Worm (Caenorhabditis elegans) whole organism, young adult: ENCODE results near the gene ZK105.6.

Experiments used
- C06A6.2 ChIP-seq: fragments of 200-800 bp; sonication (Bioruptor generic); conservative IDR thresholded peaks from 2 replicates; pipeline ENCODE4 v1.3.6; 2022; ENCODE audit warnings: missing genetic modification characterization, missing compliant biosample characterization
- D2030.7 ChIP-seq: fragments of 200-800 bp; sonication (Bioruptor generic); IDR thresholded peaks from 2 replicates; pipeline ENCODE4 v1.3.6; 2022; ENCODE audit warnings: missing genetic modification reagents, missing genetic modification characterization, missing compliant biosample characterization
- F23B12.7 ChIP-seq: sonication (generic microtip); optimal IDR thresholded peaks from 2 replicates; lab custom pipeline; 2017; ENCODE audit warnings: missing genetic modification characterization, mild to moderate bottlenecking, missing compliant biosample characterization, antibody characterized with exemption, moderate library complexity; ENCODE audit not compliant: insufficient read depth
- F33H1.4 ChIP-seq: fragments of 200-800 bp; sonication (Bioruptor generic); IDR thresholded peaks from 2 replicates; pipeline ENCODE4 v1.3.6; 2022; ENCODE audit warnings: missing genetic modification reagents, missing genetic modification characterization, missing compliant biosample characterization
- F37B4.10 ChIP-seq: fragments of 200-800 bp; sonication (Bioruptor generic); IDR thresholded peaks from 2 replicates; pipeline ENCODE4 v1.3.6; 2022; ENCODE audit warnings: missing genetic modification characterization, missing compliant biosample characterization
- F57A8.1 ChIP-seq: fragments of 200-800 bp; sonication (Bioruptor generic); optimal IDR thresholded peaks from 2 replicates; lab custom pipeline; 2018; ENCODE audit warnings: mild to moderate bottlenecking, missing genetic modification characterization, moderate library complexity, missing compliant biosample characterization
- T07F8.4 ChIP-seq: sonication (generic microtip); optimal IDR thresholded peaks from 2 replicates; lab custom pipeline; 2016; ENCODE audit warnings: mild to moderate bottlenecking, missing genetic modification characterization, moderate library complexity, missing compliant biosample characterization
- Y53F4B.3 ChIP-seq: fragments of 200-800 bp; sonication (Bioruptor generic); IDR thresholded peaks from 2 replicates; pipeline ENCODE4 v1.3.6; 2022; ENCODE audit warnings: missing genetic modification reagents, missing genetic modification characterization, missing compliant biosample characterization
- Y95B8A.8 ChIP-seq: fragments of 200-800 bp; sonication (Bioruptor generic); IDR thresholded peaks from 2 replicates; pipeline ENCODE4 v1.3.6; 2022; ENCODE audit warnings: missing genetic modification reagents, missing genetic modification characterization, missing compliant biosample characterization
- ama-1 ChIP-seq, 3 experiments: fragments of 150-350 bp in 1 of 3; sonication (generic microtip) in 2 of 3; optimal IDR thresholded peaks; 2 replicates each; lab custom pipeline; 2014 to 2018; ENCODE audit warnings: missing biosample characterization in 2 of 3, missing genetic modification characterization in 2 of 3, missing genetic modification reagents in 2 of 3
- atf-7 ChIP-seq: sonication (generic microtip); optimal IDR thresholded peaks from 2 replicates; lab custom pipeline; 2017; ENCODE audit warnings: mild to moderate bottlenecking, missing genetic modification characterization, missing compliant biosample characterization
- attf-5 ChIP-seq: fragments of 200-800 bp; sonication (Bioruptor generic); optimal IDR thresholded peaks from 2 replicates; lab custom pipeline; 2018; ENCODE audit warnings: mild to moderate bottlenecking, missing genetic modification characterization, missing compliant biosample characterization
- attf-6 ChIP-seq: fragments of 200-800 bp; sonication (Bioruptor generic); IDR thresholded peaks from 2 replicates; pipeline ENCODE4 v1.3.6; 2022; ENCODE audit warnings: missing genetic modification reagents, missing genetic modification characterization, missing compliant biosample characterization
- cebp-1 ChIP-seq, 2 experiments: fragments of 200-800 bp in 1 of 2; sonication (Bioruptor generic) in 1 of 2; sonication (generic microtip) in 1 of 2; IDR thresholded peaks in 1 of 2; optimal IDR thresholded peaks in 1 of 2; 2 replicates each; pipeline versions ENCODE4 v1.3.6 to Lab custom; 2017 to 2022; ENCODE audit warnings: missing compliant biosample characterization in 2 of 2, missing genetic modification characterization in 2 of 2, mild to moderate bottlenecking in 1 of 2, missing genetic modification reagents in 1 of 2, moderate library complexity in 1 of 2
- ceh-27 ChIP-seq: fragments of 200-800 bp; sonication (Bioruptor generic); optimal IDR thresholded peaks from 2 replicates; lab custom pipeline; 2018; ENCODE audit warnings: mild to moderate bottlenecking, missing genetic modification characterization, moderate library complexity, missing compliant biosample characterization
- ceh-91 ChIP-seq: fragments of 200-800 bp; sonication (Bioruptor generic); IDR thresholded peaks from 2 replicates; pipeline ENCODE4 v1.3.6; 2022; ENCODE audit warnings: missing genetic modification reagents, missing genetic modification characterization, missing compliant biosample characterization
- chd-7 ChIP-seq: sonication (generic microtip); optimal IDR thresholded peaks from 2 replicates; lab custom pipeline; 2016; ENCODE audit warnings: mild to moderate bottlenecking, missing genetic modification characterization, moderate library complexity, missing compliant biosample characterization
- dpff-1 ChIP-seq: sonication (generic microtip); optimal IDR thresholded peaks from 2 replicates; lab custom pipeline; 2017; ENCODE audit warnings: mild to moderate bottlenecking, missing genetic modification characterization, missing compliant biosample characterization
- egrh-3 ChIP-seq: fragments of 200-800 bp; sonication (Bioruptor generic); IDR thresholded peaks from 2 replicates; pipeline ENCODE4 v1.3.6; 2022; ENCODE audit warnings: missing genetic modification reagents, missing genetic modification characterization, missing compliant biosample characterization
- fkh-3 ChIP-seq: sonication (generic microtip); optimal IDR thresholded peaks from 2 replicates; lab custom pipeline; 2016; ENCODE audit warnings: mild to moderate bottlenecking, missing genetic modification characterization, missing compliant biosample characterization
- gei-17 ChIP-seq: fragments of 200-800 bp; sonication (Bioruptor generic); optimal IDR thresholded peaks from 2 replicates; lab custom pipeline; 2018; ENCODE audit warnings: mild to moderate bottlenecking, missing genetic modification characterization, missing compliant biosample characterization
- lag-1 ChIP-seq: fragments of 200-800 bp; sonication (Bioruptor generic); IDR thresholded peaks from 2 replicates; pipeline ENCODE4 v1.3.6; 2022; ENCODE audit warnings: missing genetic modification reagents, missing genetic modification characterization, missing compliant biosample characterization
- lin-35 ChIP-seq, 3 experiments: fragments of 150-350 bp in 2 of 3; sonication (generic microtip) in 1 of 3; optimal IDR thresholded peaks; 2 replicates each; lab custom pipeline; 2014 to 2018; ENCODE audit warnings: missing biosample characterization in 3 of 3, missing genetic modification characterization in 3 of 3, missing genetic modification reagents in 3 of 3
- lsl-1 ChIP-seq: fragments of 200-800 bp; sonication (Bioruptor generic); optimal IDR thresholded peaks from 2 replicates; lab custom pipeline; 2018; ENCODE audit warnings: mild to moderate bottlenecking, missing genetic modification characterization, moderate library complexity, missing compliant biosample characterization
- mes-4 ChIP-seq: sonication (generic microtip); optimal IDR thresholded peaks from 2 replicates; lab custom pipeline; 2016; ENCODE audit warnings: missing genotype, missing genetic modification characterization, missing compliant biosample characterization
- nfyb-1 ChIP-seq: fragments of 200-800 bp; sonication (Bioruptor generic); IDR thresholded peaks from 2 replicates; pipeline ENCODE4 v1.3.6; 2022; ENCODE audit warnings: missing genetic modification reagents, missing genetic modification characterization, missing compliant biosample characterization
- rec-8 ChIP-seq, 2 experiments: sonication (generic microtip); optimal IDR thresholded peaks; 2 replicates each; lab custom pipeline; 2016; ENCODE audit warnings: mild to moderate bottlenecking in 2 of 2, missing genetic modification characterization in 2 of 2, missing genetic modification reagents in 2 of 2, missing genotype in 2 of 2, missing biosample characterization in 1 of 2, missing compliant biosample characterization in 1 of 2, moderate library complexity in 1 of 2
- snpc-1.3 ChIP-seq: sonication (generic microtip); optimal IDR thresholded peaks from 2 replicates; lab custom pipeline; 2017; ENCODE audit warnings: missing genetic modification characterization, mild to moderate bottlenecking, missing compliant biosample characterization, antibody characterized with exemption, moderate library complexity, missing genotype, missing genetic modification reagents; ENCODE audit not compliant: insufficient read depth
- snpc-4 ChIP-seq, 5 experiments: fragments of 150-350 bp in 1 of 5; sonication (generic microtip) in 4 of 5; optimal IDR thresholded peaks; 2 replicates each; lab custom pipeline; 2014 to 2018; ENCODE audit warnings: missing genetic modification characterization in 5 of 5, missing biosample characterization in 3 of 5, antibody characterized with exemption in 2 of 5, mild to moderate bottlenecking in 2 of 5, missing compliant biosample characterization in 2 of 5, missing genotype in 2 of 5, moderate library complexity in 2 of 5, missing genetic modification reagents in 1 of 5
- tlf-1 ChIP-seq: fragments of 200-800 bp; sonication (Bioruptor generic); optimal IDR thresholded peaks from 2 replicates; lab custom pipeline; 2018; ENCODE audit warnings: mild to moderate bottlenecking, missing genetic modification characterization, missing compliant biosample characterization
- unc-62 ChIP-seq: fragments of 150-350 bp; optimal IDR thresholded peaks from 2 replicates; lab custom pipeline; 2014; ENCODE audit warnings: missing biosample characterization, missing genetic modification reagents, missing genetic modification characterization
- xnd-1 ChIP-seq: sonication (generic microtip); optimal IDR thresholded peaks from 2 replicates; lab custom pipeline; 2016; ENCODE audit warnings: missing genotype, missing genetic modification reagents, missing genetic modification characterization, missing compliant biosample characterization

The ZK105.6 gene

DNA sequence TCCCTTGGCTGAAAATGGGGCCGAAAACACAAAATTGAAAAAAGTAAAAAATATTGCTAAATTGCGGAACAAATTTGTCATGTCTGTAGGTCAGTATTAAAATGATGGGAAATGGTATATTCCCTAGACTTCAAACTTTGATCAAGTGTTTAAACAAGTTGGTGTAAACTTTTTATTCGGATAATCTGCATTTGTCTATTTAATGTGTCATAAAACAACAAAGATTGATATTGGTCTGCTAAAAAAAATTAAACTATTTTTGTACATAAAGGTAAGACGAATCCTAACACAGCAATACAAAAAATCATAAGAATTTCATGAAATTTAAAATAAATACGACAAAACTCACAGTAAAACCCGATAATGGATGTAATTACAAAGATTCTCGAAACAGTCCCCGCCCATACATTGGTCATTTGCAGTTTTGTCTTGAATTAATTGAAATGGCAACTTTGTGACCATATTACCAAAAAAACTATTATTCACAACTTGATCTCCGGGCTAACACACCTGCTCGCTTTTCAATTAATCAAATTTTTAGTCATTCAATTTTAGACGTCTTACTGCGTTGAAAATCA lies at the start of gene ZK105.6, which contains the start of gene ZK105.8:
Gene ZK105.6, minus strand, starts transcription at position 101 of the 578 bp plus-strand sequence.
Gene ZK105.8, plus strand, starts transcription at position 528 of the 578 bp plus-strand sequence.
- no peak for TF ChIP-seq ceh-91 (GFP tag; lab: Robert Waterston, UW)
- TF ChIP-seq rec-8 (tag; optimal IDR thresholded peaks at IDR 0.05; lab: Kevin White, UChicago), result no peak
- TF ChIP-seq egrh-3 (GFP tag; lab: Robert Waterston, UW), result no peak
- no peak for TF ChIP-seq mes-4
- no peak for TF ChIP-seq unc-62 (GFP tag; lab: Kevin White, UChicago)
- TF ChIP-seq fkh-3, result no peak
- TF ChIP-seq F37B4.10 (GFP tag; lab: Robert Waterston, UW), result no peak
- no peak for TF ChIP-seq D2030.7 (GFP tag; lab: Robert Waterston, UW)
- TF ChIP-seq Y53F4B.3 (GFP tag; lab: Robert Waterston, UW), result no peak
- TF ChIP-seq snpc-1.3 (tag; lab: Kevin White, UChicago), result no peak

DNA sequence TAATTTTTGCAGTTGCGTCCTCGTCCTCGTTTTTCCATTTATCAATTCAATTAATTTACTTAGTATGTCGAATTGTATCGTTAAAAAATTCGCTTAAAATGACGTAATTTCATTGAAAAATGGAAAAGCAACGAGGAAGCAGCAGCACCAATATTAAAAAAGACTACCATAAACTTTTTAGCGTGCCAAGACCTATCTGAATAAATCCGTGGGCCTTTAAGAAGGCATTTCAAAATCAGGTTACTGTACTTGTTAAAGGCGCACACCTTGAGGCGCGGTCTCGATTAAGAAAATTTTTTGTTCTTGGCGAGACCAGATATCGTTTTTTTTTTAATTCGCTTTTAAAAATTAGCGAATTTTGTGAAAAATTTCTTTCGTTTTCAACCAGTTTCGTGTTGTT lies 49.8 kb upstream of the ZK105.6 start:
- TF ChIP-seq cebp-1 (GFP tag; IDR thresholded peaks at IDR 0.05; lab: Robert Waterston, UW), result no peak
- no peak for TF ChIP-seq cebp-1 (tag; optimal IDR thresholded peaks at IDR 0.05; lab: Kevin White, UChicago)
- TF ChIP-seq attf-6 (GFP tag; lab: Robert Waterston, UW), result no peak
- no peak for TF ChIP-seq Y95B8A.8 (GFP tag; lab: Robert Waterston, UW)
- peak; percentile 71 for TF ChIP-seq lsl-1 (GFP tag; lab: Kevin White, UChicago)
- TF ChIP-seq snpc-4 (GFP tag; optimal IDR thresholded peaks at IDR 0.05; lab: Kevin White, UChicago), result no peak
- TF ChIP-seq snpc-4 (tag; optimal IDR thresholded peaks at IDR 0.05; lab: Kevin White, UChicago), result no peak
- no peak for TF ChIP-seq ceh-91 (GFP tag; lab: Robert Waterston, UW)
- TF ChIP-seq F23B12.7, result no peak
- TF ChIP-seq F57A8.1 (GFP tag; lab: Kevin White, UChicago), result no peak
- no peak for TF ChIP-seq lin-35 (GFP tag; optimal IDR thresholded peaks at IDR 0.05; lab: Kevin White, UChicago)
- TF ChIP-seq T07F8.4 (tag; lab: Kevin White, UChicago), result no peak
- no peak for TF ChIP-seq nfyb-1 (GFP tag; lab: Robert Waterston, UW)
- TF ChIP-seq ceh-27 (GFP tag; lab: Kevin White, UChicago), result no peak
- no peak for TF ChIP-seq tlf-1 (GFP tag; lab: Kevin White, UChicago)
- TF ChIP-seq dpff-1 (tag; lab: Kevin White, UChicago), result no peak
- no peak for TF ChIP-seq gei-17
- no peak for TF ChIP-seq ama-1 (optimal IDR thresholded peaks at IDR 0.05; lab: Kevin White, UChicago)
- TF ChIP-seq ama-1 (GFP tag; optimal IDR thresholded peaks at IDR 0.05; lab: Kevin White, UChicago), result no peak
- no peak for TF ChIP-seq lag-1
- no peak for TF ChIP-seq attf-5 (GFP tag; lab: Kevin White, UChicago)
- TF ChIP-seq atf-7 (tag; lab: Kevin White, UChicago), result no peak
- peak; percentile 20 for TF ChIP-seq xnd-1 (tag; lab: Kevin White, UChicago)
- TF ChIP-seq C06A6.2 (GFP tag; lab: Robert Waterston, UW), result no peak
- peak; percentile 57 for TF ChIP-seq F33H1.4 (GFP tag; lab: Robert Waterston, UW)

DNA sequence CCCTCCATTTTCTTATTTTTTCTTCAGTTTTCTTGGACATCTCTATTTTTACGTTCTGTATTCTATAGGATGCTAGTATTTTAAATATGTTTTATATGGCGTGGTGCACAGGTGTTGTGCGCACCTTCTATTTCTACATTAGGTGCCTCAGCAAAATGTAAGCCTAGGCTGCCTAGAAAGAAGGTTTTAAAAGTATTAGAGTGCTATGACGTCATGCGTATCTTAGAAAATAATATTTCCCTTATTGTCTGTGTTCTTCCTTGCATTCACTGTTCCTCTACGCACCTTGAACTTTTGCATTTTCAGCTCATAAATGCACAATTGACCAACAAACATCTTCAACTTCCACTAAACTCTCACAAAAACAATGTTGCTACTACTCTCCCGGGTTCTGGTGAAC lies 47.1 kb upstream of the ZK105.6 start, which contains the start of gene frpr-3:
Gene frpr-3, plus strand, starts transcription at position 301 of the 400 bp plus-strand sequence.
- TF ChIP-seq xnd-1 (tag; lab: Kevin White, UChicago) (no peak), chd-7 (tag; lab: Kevin White, UChicago) (no peak)
